Worm (Caenorhabditis elegans): ENCODE measurements around the gene ttr-6.

ce11 chrX:6552806-6553337 lies 44.0 kb downstream of the ttr-6 start, which contains the start of gene svh-2:
- TF ChIP-seq W03F9.2 (tag; optimal IDR thresholded peaks at IDR 0.05) (no peak), him-1 (tag; optimal IDR thresholded peaks at IDR 0.05) (no peak)
